Fruit fly (Drosophila melanogaster): ENCODE measurements around the gene RpS19b.

RpS19b gene

DNA sequence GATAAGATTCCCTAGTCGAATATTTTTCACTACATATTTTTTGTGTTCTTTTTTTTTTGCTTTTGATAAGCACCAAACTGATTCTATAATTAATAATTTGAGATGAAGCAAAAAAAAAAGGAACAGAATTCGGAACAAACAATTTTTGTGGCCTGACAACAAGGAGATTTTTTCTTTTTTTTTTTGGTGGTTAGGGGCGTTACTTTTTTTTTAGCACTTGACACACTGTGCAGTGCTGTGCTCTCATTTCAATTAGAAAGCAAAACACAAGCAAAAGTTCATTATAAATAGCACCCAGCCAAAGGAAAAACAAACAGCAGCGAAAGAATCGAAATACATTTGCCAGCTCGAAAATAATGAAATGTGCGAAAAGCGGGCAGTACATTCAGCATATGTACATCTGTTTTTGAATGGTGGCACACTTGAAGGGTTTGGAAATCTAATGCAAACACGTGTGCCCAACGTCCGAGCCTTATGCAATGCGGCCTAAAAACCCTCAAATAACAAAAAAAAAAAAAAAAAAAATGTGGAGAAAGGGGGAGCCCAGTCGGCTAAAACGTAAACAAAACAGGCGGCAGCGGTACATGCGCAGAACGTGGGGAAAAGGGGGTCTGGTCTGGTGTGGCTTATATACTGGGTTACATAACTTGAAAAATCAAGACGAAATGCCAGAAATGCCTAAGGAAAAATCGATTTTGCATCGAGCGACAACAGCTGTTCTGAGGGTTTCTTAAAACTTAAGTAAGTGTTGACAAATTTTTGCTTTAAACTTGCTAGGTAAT lies 8.5 kb upstream of the RpS19b start:
- TF ChIP-seq CG10431 (GFP tag; optimal IDR thresholded peaks at IDR 0.05) (no peak), Stat92E (GFP tag; optimal IDR thresholded peaks at IDR 0.05) (no peak), Asciz (GFP tag; optimal IDR thresholded peaks at IDR 0.05) (no peak), esg (GFP tag; conservative IDR thresholded peaks at IDR 0.05) (peak; percentile 38), CG31388 (GFP tag; optimal IDR thresholded peaks at IDR 0.05) (no peak), pzg (GFP tag; optimal IDR thresholded peaks at IDR 0.05) (no peak), CG2875 (GFP tag; optimal IDR thresholded peaks at IDR 0.05) (no peak), dimm (GFP tag; IDR thresholded peaks at IDR 0.05) (no peak), Sox100B (GFP tag; optimal IDR thresholded peaks at IDR 0.05) (peak; percentile 32), Rx (GFP tag; IDR thresholded peaks at IDR 0.05) (peak; percentile 25; the same call in 1 of the 2 replicates), Atf-2 (GFP tag; optimal IDR thresholded peaks at IDR 0.05) (no peak), stc (GFP tag; IDR thresholded peaks at IDR 0.05) (peak; percentile 66), dmrt11E (tag; optimal IDR thresholded peaks at IDR 0.05) (no peak), pnt (GFP tag; optimal IDR thresholded peaks at IDR 0.05) (peak; percentile 16), fd3F (GFP tag; optimal IDR thresholded peaks at IDR 0.05) (no peak), sna (GFP tag; IDR thresholded peaks at IDR 0.05; ENCODE audit: partially characterized antibody) (no peak), CG3281 (GFP tag; optimal IDR thresholded peaks at IDR 0.05) (peak; percentile 46), pita (GFP tag; optimal IDR thresholded peaks at IDR 0.05) (no peak), Opbp (GFP tag; IDR thresholded peaks at IDR 0.05; ENCODE audit: partially characterized antibody) (no peak), sqz (GFP tag; optimal IDR thresholded peaks at IDR 0.05) (peak; percentile 44), wdn (GFP tag; IDR thresholded peaks at IDR 0.05) (peak; percentile 71), ewg (GFP tag; optimal IDR thresholded peaks at IDR 0.05) (peak; percentile 3), CG8765 (GFP tag; IDR thresholded peaks at IDR 0.05) (no peak), crp (GFP tag; optimal IDR thresholded peaks at IDR 0.05) (no peak), gcm2 (GFP tag; optimal IDR thresholded peaks at IDR 0.05) (no peak), CG3407 (GFP tag; optimal IDR thresholded peaks at IDR 0.05) (no peak), CTCF (GFP tag; optimal IDR thresholded peaks at IDR 0.05) (no peak), lola (GFP tag; optimal IDR thresholded peaks at IDR 0.05) (no peak), D19A (tag; optimal IDR thresholded peaks at IDR 0.05) (no peak), CG6683 (GFP tag; optimal IDR thresholded peaks at IDR 0.05) (no peak), org-1 (GFP tag; optimal IDR thresholded peaks at IDR 0.05) (no peak), CG8281 (tag; optimal IDR thresholded peaks at IDR 0.05) (no peak), Side (GFP tag; optimal IDR thresholded peaks at IDR 0.05) (peak; percentile 13), fd102C (GFP tag; optimal IDR thresholded peaks at IDR 0.05) (no peak), CG1529 (GFP tag; optimal IDR thresholded peaks at IDR 0.05) (no peak), tll (GFP tag; optimal IDR thresholded peaks at IDR 0.05) (no peak), Trl (optimal IDR thresholded peaks at IDR 0.05) (no peak), Trl (GFP tag; optimal IDR thresholded peaks at IDR 0.05) (peak; percentile 31), schlank (tag; optimal IDR thresholded peaks at IDR 0.05) (no peak), insv (GFP tag; optimal IDR thresholded peaks at IDR 0.05) (no peak), CG10979 (tag; optimal IDR thresholded peaks at IDR 0.05) (no peak), wek (GFP tag; optimal IDR thresholded peaks at IDR 0.05) (no peak), CG15514 (GFP tag; optimal IDR thresholded peaks at IDR 0.05) (peak; percentile 11), CG13296 (GFP tag; optimal IDR thresholded peaks at IDR 0.05) (no peak), CG6791 (GFP tag; IDR thresholded peaks at IDR 0.05; ENCODE audit: partially characterized antibody) (no peak), ttk (GFP tag; IDR thresholded peaks at IDR 0.05) (peak; percentile 40; the same call in 1 of the 2 replicates), maf-S (GFP tag; optimal IDR thresholded peaks at IDR 0.05) (no peak), repo (GFP tag; optimal IDR thresholded peaks at IDR 0.05) (no peak), D19B (GFP tag; optimal IDR thresholded peaks at IDR 0.05) (peak; percentile 20)
